Worm (Caenorhabditis elegans) whole organism, L4/young adult: ENCODE results near the gene F53G2.13.

Source experiments
- W03F9.2 ChIP-seq: fragments of 150-350 bp; optimal IDR thresholded peaks from 2 replicates; lab custom pipeline; 2014; ENCODE audit warnings: missing biosample characterization, missing genetic modification characterization
- dao-5 ChIP-seq: sonication (generic microtip); optimal IDR thresholded peaks from 2 replicates; lab custom pipeline; 2016; ENCODE audit warnings: missing genotype, missing genetic modification characterization, moderate library complexity, missing compliant biosample characterization
- him-1 ChIP-seq: sonication (generic microtip); optimal IDR thresholded peaks from 2 replicates; lab custom pipeline; 2016; ENCODE audit warnings: missing genotype, missing genetic modification reagents, missing genetic modification characterization, missing compliant biosample characterization

- TF ChIP-seq him-1 (tag; lab: Kevin White, UChicago) = no peak
- no peak for TF ChIP-seq W03F9.2 (tag; lab: Kevin White, UChicago)
- TF ChIP-seq dao-5 = no peak
Measured at ce11 chrII:2435566-2435965, 48.0 kb upstream of the F53G2.13 start.
